Fruit fly (Drosophila melanogaster) whole organism, embryonic: ENCODE measurements around the gene Srrm234.

Experiments used
- Bdp1 ChIP-seq: fragments of 200-800 bp; sonication (Bioruptor generic); optimal IDR thresholded peaks from 3 replicates; lab custom pipeline; 2016; ENCODE audit warnings: missing biosample characterization, missing genetic modification characterization
- CG1024 ChIP-seq: fragments of 200-800 bp; sonication (Bioruptor generic); IDR thresholded peaks from 2 replicates; pipeline ENCODE4 v1.3.6; 2022; ENCODE audit warnings: missing biosample characterization, missing genetic modification characterization
- CG11456 ChIP-seq: fragments of 200-800 bp; sonication (Bioruptor generic); IDR thresholded peaks from 3 replicates; pipeline ENCODE4 v1.3.6; 2022; ENCODE audit warnings: missing biosample characterization, missing genetic modification characterization
- CG12299 ChIP-seq: fragments of 200-800 bp; sonication (Bioruptor generic); optimal IDR thresholded peaks from 2 replicates; lab custom pipeline; 2018; ENCODE audit warnings: missing biosample characterization, mild to moderate bottlenecking, missing genetic modification characterization
- CG14710 ChIP-seq: fragments of 200-800 bp; sonication (Bioruptor generic); optimal IDR thresholded peaks from 3 replicates; lab custom pipeline; 2019; ENCODE audit warnings: missing biosample characterization, mild to moderate bottlenecking, missing genetic modification characterization, moderate library complexity
- CG15269 ChIP-seq: fragments of 200-800 bp; sonication (Bioruptor generic); optimal IDR thresholded peaks from 2 replicates; lab custom pipeline; 2018; ENCODE audit warnings: missing biosample characterization, mild to moderate bottlenecking, missing genetic modification characterization, moderate library complexity
- CG16779 ChIP-seq: fragments of 200-800 bp; sonication (Bioruptor generic); IDR thresholded peaks from 2 replicates; pipeline ENCODE4 v1.3.6; 2022; ENCODE audit warnings: missing biosample characterization, missing genetic modification characterization
- CG16813 ChIP-seq: fragments of 200-800 bp; sonication (Bioruptor generic); IDR thresholded peaks from 3 replicates; pipeline ENCODE4 v1.3.6; 2022; ENCODE audit warnings: missing biosample characterization, missing genetic modification characterization; ENCODE audit not compliant: partially characterized antibody
- CG17359 ChIP-seq: fragments of 200-800 bp; sonication (Bioruptor generic); optimal IDR thresholded peaks from 3 replicates; lab custom pipeline; 2018; ENCODE audit warnings: missing biosample characterization, mild to moderate bottlenecking, missing genetic modification characterization, moderate library complexity
- CG2712 ChIP-seq: fragments of 200-800 bp; optimal IDR thresholded peaks from 3 replicates; lab custom pipeline; 2019; ENCODE audit warnings: missing biosample characterization, mild to moderate bottlenecking, missing genetic modification characterization, moderate library complexity
- CG4360 ChIP-seq: fragments of 200-800 bp; sonication (Bioruptor generic); IDR thresholded peaks from 2 replicates; pipeline ENCODE4 v1.3.6; 2022; ENCODE audit warnings: missing biosample characterization, missing genetic modification characterization
- CG6689 ChIP-seq: fragments of 200-800 bp; sonication (Bioruptor generic); IDR thresholded peaks from 2 replicates; pipeline ENCODE4 v1.3.6; 2022; ENCODE audit warnings: missing biosample characterization, missing genetic modification characterization
- CG7357 ChIP-seq: fragments of 200-800 bp; sonication (Bioruptor generic); IDR thresholded peaks from 3 replicates; pipeline ENCODE4 v1.3.6; 2022; ENCODE audit warnings: missing biosample characterization, missing genetic modification characterization
- CG7372 ChIP-seq: fragments of 200-800 bp; sonication (Bioruptor generic); IDR thresholded peaks from 2 replicates; pipeline ENCODE4 v1.3.6; 2022; ENCODE audit warnings: missing biosample characterization, missing genetic modification characterization
- CG8765 ChIP-seq: fragments of 200-800 bp; sonication (Bioruptor generic); IDR thresholded peaks from 2 replicates; pipeline ENCODE4 v1.3.6; 2022; ENCODE audit warnings: missing biosample characterization, missing genetic modification characterization
- CG9727 ChIP-seq: fragments of 200-800 bp; sonication (Bioruptor generic); optimal IDR thresholded peaks from 3 replicates; lab custom pipeline; 2017; ENCODE audit warnings: missing biosample characterization, mild to moderate bottlenecking, missing genetic modification characterization
- CG9797 ChIP-seq: fragments of 200-800 bp; sonication (Bioruptor generic); optimal IDR thresholded peaks from 3 replicates; lab custom pipeline; 2018; ENCODE audit warnings: missing biosample characterization, mild to moderate bottlenecking, missing genetic modification characterization
- Camta ChIP-seq: fragments of 200-800 bp; sonication (Bioruptor generic); optimal IDR thresholded peaks from 2 replicates; lab custom pipeline; 2016; ENCODE audit warnings: missing biosample characterization, missing genetic modification characterization
- CrebB ChIP-seq: fragments of 200-800 bp; sonication (Bioruptor generic); optimal IDR thresholded peaks from 3 replicates; lab custom pipeline; 2018; ENCODE audit warnings: missing biosample characterization, mild to moderate bottlenecking, missing genetic modification characterization
- D ChIP-seq, 2 experiments: fragments of 200-800 bp in 1 of 2; fragments of >200 bp in 1 of 2; sonication (Bioruptor generic) in 1 of 2; optimal IDR thresholded peaks; 2 replicates in 1 of 2; 3 replicates in 1 of 2; lab custom pipeline; 2017; ENCODE audit warnings: mild to moderate bottlenecking in 1 of 2, missing biosample characterization in 1 of 2, missing genetic modification characterization in 1 of 2, missing genetic modification reagents in 1 of 2
- E2f2 ChIP-seq: fragments of 200-800 bp; sonication (Bioruptor generic); IDR thresholded peaks from 2 replicates; pipeline ENCODE4 v1.3.6; 2022; ENCODE audit warnings: missing biosample characterization, missing genetic modification characterization
- ERR ChIP-seq: fragments of 200-800 bp; sonication (Bioruptor generic); optimal IDR thresholded peaks from 2 replicates; lab custom pipeline; 2016; ENCODE audit warnings: missing biosample characterization, missing genetic modification characterization
- GATAe ChIP-seq: fragments of 200-800 bp; sonication (Bioruptor generic); conservative IDR thresholded peaks from 2 replicates; pipeline ENCODE4 v1.3.6; 2022; ENCODE audit warnings: missing biosample characterization, missing genetic modification characterization
- H2.0 ChIP-seq: fragments of 200-800 bp; sonication (Bioruptor generic); IDR thresholded peaks from 2 replicates; pipeline ENCODE4 v1.3.6; 2022; ENCODE audit warnings: missing biosample characterization, missing genetic modification characterization
- HLH54F ChIP-seq: fragments of 200-800 bp; sonication (Bioruptor generic); optimal IDR thresholded peaks from 3 replicates; lab custom pipeline; 2016; ENCODE audit warnings: missing biosample characterization, missing genetic modification characterization
- Side ChIP-seq: fragments of 200-800 bp; sonication (Bioruptor generic); optimal IDR thresholded peaks from 2 replicates; lab custom pipeline; 2016; ENCODE audit warnings: missing biosample characterization, missing genetic modification characterization
- Sry-δ ChIP-seq: fragments of 200-800 bp; sonication (Bioruptor generic); optimal IDR thresholded peaks from 2 replicates; lab custom pipeline; 2016; ENCODE audit warnings: missing biosample characterization, missing genetic modification characterization
- Stat92E ChIP-seq, 3 experiments: fragments of >200 bp in 2 of 3; fragments of 200-800 bp in 1 of 3; sonication (Bioruptor generic) in 1 of 3; optimal IDR thresholded peaks; 2 replicates each; lab custom pipeline; 2017 to 2019; ENCODE audit warnings: missing biosample characterization in 3 of 3, missing genetic modification characterization in 3 of 3, mild to moderate bottlenecking in 1 of 3, moderate library complexity in 1 of 3
- Trl ChIP-seq, 3 experiments: fragments of >200 bp in 2 of 3; fragments of 200-800 bp in 1 of 3; sonication (Bioruptor generic) in 1 of 3; optimal IDR thresholded peaks; 2 replicates in 1 of 3; 3 replicates in 2 of 3; lab custom pipeline; 2016 to 2017; ENCODE audit warnings: missing biosample characterization in 1 of 3, missing genetic modification characterization in 1 of 3
- ac ChIP-seq: fragments of 200-800 bp; sonication (Bioruptor generic); optimal IDR thresholded peaks from 3 replicates; lab custom pipeline; 2017; ENCODE audit warnings: missing biosample characterization, mild to moderate bottlenecking, missing genetic modification characterization
- ap ChIP-seq: fragments of 200-800 bp; sonication (Bioruptor generic); IDR thresholded peaks from 2 replicates; pipeline ENCODE4 v1.3.6; 2022; ENCODE audit warnings: missing biosample characterization, missing genetic modification characterization
- crc ChIP-seq: fragments of 200-800 bp; sonication (Bioruptor generic); optimal IDR thresholded peaks from 2 replicates; lab custom pipeline; 2016; ENCODE audit warnings: missing biosample characterization, missing genetic modification characterization
- croc ChIP-seq: fragments of 200-800 bp; sonication (Bioruptor generic); conservative IDR thresholded peaks from 3 replicates; pipeline ENCODE4 v1.3.6; 2022; ENCODE audit warnings: missing biosample characterization, missing genetic modification characterization
- crp ChIP-seq, 2 experiments: fragments of 200-800 bp; sonication (Bioruptor generic); optimal IDR thresholded peaks; 2 replicates in 1 of 2; 3 replicates in 1 of 2; lab custom pipeline; 2017; ENCODE audit warnings: missing biosample characterization in 2 of 2, missing genetic modification characterization in 2 of 2, mild to moderate bottlenecking in 1 of 2, moderate library complexity in 1 of 2
- dmrt99B ChIP-seq: fragments of 200-800 bp; sonication (Bioruptor generic); optimal IDR thresholded peaks from 2 replicates; lab custom pipeline; 2018; ENCODE audit warnings: missing biosample characterization, mild to moderate bottlenecking, missing genetic modification characterization, moderate library complexity
- gro ChIP-seq: fragments of 200-800 bp; sonication (Bioruptor generic); optimal IDR thresholded peaks from 2 replicates; lab custom pipeline; 2016; ENCODE audit warnings: missing biosample characterization, missing genetic modification characterization
- kah ChIP-seq: fragments of 200-800 bp; sonication (Bioruptor generic); optimal IDR thresholded peaks from 2 replicates; lab custom pipeline; 2018; ENCODE audit warnings: missing biosample characterization, mild to moderate bottlenecking, missing genetic modification characterization
- kay ChIP-seq: fragments of 200-800 bp; sonication (Bioruptor generic); optimal IDR thresholded peaks from 2 replicates; lab custom pipeline; 2016; ENCODE audit warnings: missing biosample characterization, missing genetic modification characterization
- lola ChIP-seq, 3 experiments: fragments of >200 bp in 2 of 3; fragments of 200-800 bp in 1 of 3; sonication (Bioruptor generic) in 1 of 3; optimal IDR thresholded peaks; 2 replicates each; lab custom pipeline; 2017 to 2019; ENCODE audit warnings: missing biosample characterization in 3 of 3, missing genetic modification characterization in 3 of 3, mild to moderate bottlenecking in 1 of 3, moderate library complexity in 1 of 3
- nmo ChIP-seq: fragments of 200-800 bp; sonication (Bioruptor generic); optimal IDR thresholded peaks from 2 replicates; lab custom pipeline; 2018; ENCODE audit warnings: missing biosample characterization, mild to moderate bottlenecking, missing genetic modification characterization, moderate library complexity
- onecut ChIP-seq: fragments of 200-800 bp; sonication (Bioruptor generic); IDR thresholded peaks from 2 replicates; pipeline ENCODE4 v1.3.6; 2022; ENCODE audit warnings: missing biosample characterization, missing genetic modification characterization
- pan ChIP-seq, 4 experiments: fragments of >200 bp in 3 of 4; fragments of 200-800 bp in 1 of 4; sonication (Bioruptor generic) in 1 of 4; optimal IDR thresholded peaks in 3 of 4; IDR thresholded peaks in 1 of 4; 2 replicates each; pipeline versions ENCODE4 v1.3.6 to Lab custom; 2017 to 2022; ENCODE audit warnings: missing biosample characterization in 2 of 4, missing genetic modification characterization in 2 of 4, mixed read lengths in 1 of 4
- sens ChIP-seq: fragments of 200-800 bp; sonication (Bioruptor generic); peaks from one replicate; lab custom pipeline; 2016; ENCODE audit warnings: missing biosample characterization, missing genetic modification characterization
- sens-2 ChIP-seq: fragments of 200-800 bp; sonication (Bioruptor generic); IDR thresholded peaks from 2 replicates; pipeline ENCODE4 v1.3.6; 2022; ENCODE audit warnings: missing biosample characterization, missing genetic modification characterization
- sim ChIP-seq: fragments of 200-800 bp; sonication (Bioruptor generic); IDR thresholded peaks from 2 replicates; pipeline ENCODE4 v1.3.6; 2022; ENCODE audit warnings: missing biosample characterization, missing genetic modification characterization
- sob ChIP-seq: fragments of 200-800 bp; sonication (Bioruptor generic); IDR thresholded peaks from 2 replicates; pipeline ENCODE4 v1.3.6; 2022; ENCODE audit warnings: missing biosample characterization, missing genetic modification characterization
- tgo ChIP-seq: fragments of 200-800 bp; sonication (Bioruptor generic); IDR thresholded peaks from 3 replicates; pipeline ENCODE4 v1.3.6; 2022; ENCODE audit warnings: missing biosample characterization, missing genetic modification characterization
- tin ChIP-seq: fragments of 200-800 bp; sonication (Bioruptor generic); optimal IDR thresholded peaks from 3 replicates; lab custom pipeline; 2016; ENCODE audit warnings: missing biosample characterization, missing genetic modification characterization
- toy ChIP-seq: fragments of 200-800 bp; sonication (Bioruptor generic); IDR thresholded peaks from 2 replicates; pipeline ENCODE4 v1.3.6; 2022; ENCODE audit warnings: missing biosample characterization, missing genetic modification characterization

The Srrm234 gene

dm6 chr3L:1702367-1702927 is 37.6 kb upstream of the Srrm234 start, which contains the start of gene CG13931 (continued):
- TF ChIP-seq Camta (GFP tag; lab: Kevin White, UChicago) = no peak
- 0 out of 3 replicates have a peak, but pooled peaks have one; percentile 16 for TF ChIP-seq CG7357 (GFP tag; lab: Robert Waterston, UW)
- TF ChIP-seq sens-2 (GFP tag; lab: Robert Waterston, UW) = peak; percentile 25; the same call in 1 of the 2 replicates
- peak; percentile 23 for TF ChIP-seq CG9727 (GFP tag; lab: Kevin White, UChicago)
- TF ChIP-seq Side (GFP tag; lab: Kevin White, UChicago) = no peak
- no peak for TF ChIP-seq ERR (GFP tag; lab: Kevin White, UChicago)
- TF ChIP-seq sob = peak; percentile 22; the same call in 1 of the 2 replicates
- TF ChIP-seq tgo (GFP tag; lab: Robert Waterston, UW) = no peak
- peak; percentile 21; the same call in 1 of the 2 replicates for TF ChIP-seq H2.0
- no peak for TF ChIP-seq pan (optimal IDR thresholded peaks at IDR 0.05; lab: Kevin White, UChicago)
- TF ChIP-seq pan (GFP tag; optimal IDR thresholded peaks at IDR 0.05 in 1 of 2, IDR thresholded peaks at IDR 0.05 in 1 of 2) = no peak
- no peak for TF ChIP-seq CG4360 (GFP tag; lab: Robert Waterston, UW)
- no peak for TF ChIP-seq Stat92E (GFP tag; optimal IDR thresholded peaks at IDR 0.05; lab: Kevin White, UChicago)
- no peak for TF ChIP-seq kah (GFP tag; lab: Kevin White, UChicago)
- no peak for TF ChIP-seq onecut (GFP tag; lab: Robert Waterston, UW)
- no peak for TF ChIP-seq ac
- no peak for TF ChIP-seq CG16813 (GFP tag; lab: Robert Waterston, UW)
- no peak for TF ChIP-seq CG2712 (tag; lab: Kevin White, UChicago)
- TF ChIP-seq CG14710 (tag; lab: Kevin White, UChicago) = peak; percentile 21
- no peak for TF ChIP-seq gro
- TF ChIP-seq E2f2 = no peak
- no peak for TF ChIP-seq sim (GFP tag; lab: Robert Waterston, UW)
- no peak for TF ChIP-seq CG9797 (GFP tag; lab: Kevin White, UChicago)
- no peak for TF ChIP-seq CG15269
- no peak for TF ChIP-seq tin (GFP tag; lab: Kevin White, UChicago)
- TF ChIP-seq crp (GFP tag; optimal IDR thresholded peaks at IDR 0.05; lab: Kevin White, UChicago) = no peak
- peak; percentile 80 for TF ChIP-seq sens
- TF ChIP-seq CG6689 (GFP tag; lab: Robert Waterston, UW) = peak; percentile 49
- no peak for TF ChIP-seq toy (GFP tag; lab: Robert Waterston, UW)
- TF ChIP-seq D (optimal IDR thresholded peaks at IDR 0.05; lab: Kevin White, UChicago) = no peak
- TF ChIP-seq D (GFP tag; optimal IDR thresholded peaks at IDR 0.05; lab: Kevin White, UChicago) = no peak
- no peak for TF ChIP-seq CG17359 (tag; lab: Kevin White, UChicago)
- no peak for TF ChIP-seq HLH54F
- no peak for TF ChIP-seq dmrt99B (tag; lab: Kevin White, UChicago)
- no peak for TF ChIP-seq lola (GFP tag; optimal IDR thresholded peaks at IDR 0.05; lab: Kevin White, UChicago)
- no peak for TF ChIP-seq CG1024 (GFP tag; lab: Robert Waterston, UW)
- TF ChIP-seq CG16779 (GFP tag; lab: Robert Waterston, UW) = no peak
- TF ChIP-seq ap (GFP tag; lab: Robert Waterston, UW) = no peak
- no peak for TF ChIP-seq CG12299 (tag; lab: Kevin White, UChicago)
- 0 out of 3 replicates have a peak, but pooled peaks have one; percentile 19 for TF ChIP-seq croc (GFP tag; lab: Robert Waterston, UW)
- TF ChIP-seq Trl (optimal IDR thresholded peaks at IDR 0.05; lab: Kevin White, UChicago) = no peak
- TF ChIP-seq Trl (GFP tag; optimal IDR thresholded peaks at IDR 0.05; lab: Kevin White, UChicago) = peak; percentile 6
- peak; percentile 35 for TF ChIP-seq nmo (GFP tag; lab: Kevin White, UChicago)
- TF ChIP-seq Bdp1 (GFP tag; lab: Kevin White, UChicago) = no peak
- no peak for TF ChIP-seq Sry-δ (GFP tag; lab: Kevin White, UChicago)
- no peak for TF ChIP-seq CrebB (tag; lab: Kevin White, UChicago)
- no peak for TF ChIP-seq CG11456 (GFP tag; lab: Robert Waterston, UW)
- TF ChIP-seq crc = no peak
- TF ChIP-seq GATAe (GFP tag; lab: Robert Waterston, UW) = no peak
- no peak for TF ChIP-seq kay (GFP tag; lab: Kevin White, UChicago)
- peak; percentile 16; the same call in 1 of the 2 replicates for TF ChIP-seq CG7372
- TF ChIP-seq CG8765 (GFP tag; lab: Robert Waterston, UW) = no peak
